Fruit fly (Drosophila melanogaster) whole organism: ENCODE measurements around the gene Syp.

ENCODE experiments used
- CG8478 ChIP-seq: fragments of >200 bp; optimal IDR thresholded peaks from 2 replicates; lab custom pipeline; 2018; ENCODE audit warnings: inconsistent platforms
- Dll ChIP-seq: fragments of >200 bp; optimal IDR thresholded peaks from 2 replicates; lab custom pipeline; 2017
- EcR ChIP-seq, 2 experiments: fragments of >200 bp; optimal IDR thresholded peaks; 2 replicates each; lab custom pipeline; 2017; ENCODE audit warnings: missing biosample characterization in 2 of 2, missing genetic modification characterization in 2 of 2, missing genetic modification reagents in 2 of 2
- pan ChIP-seq: fragments of >200 bp; optimal IDR thresholded peaks from 2 replicates; lab custom pipeline; 2017
- psq ChIP-seq: fragments of >200 bp; optimal IDR thresholded peaks from 2 replicates; lab custom pipeline; 2017
- usp ChIP-seq: fragments of >200 bp; optimal IDR thresholded peaks from 2 replicates; lab custom pipeline; 2017; ENCODE audit warnings: missing biosample characterization, missing genetic modification characterization, mixed read lengths

Gene Syp

DNA sequence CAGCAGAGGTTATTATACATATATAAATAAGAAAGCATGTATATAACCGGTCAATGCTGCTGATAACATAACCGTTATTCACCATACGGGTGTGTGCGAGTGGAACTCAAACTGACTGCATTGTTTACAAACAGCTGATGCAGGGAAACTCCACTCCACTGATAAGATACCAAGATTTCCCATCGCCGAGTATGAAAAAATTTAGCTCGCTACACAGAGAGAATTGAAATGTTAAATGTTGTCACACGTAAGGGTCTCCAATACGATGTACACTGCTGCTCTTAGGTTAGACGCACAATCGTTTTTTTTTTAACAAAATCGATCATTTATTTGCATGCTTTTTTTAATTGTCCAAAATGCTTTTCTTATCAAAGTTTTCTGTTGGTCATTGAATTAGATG, 77.1 kb downstream of the Syp start:
- no peak for TF ChIP-seq psq (lab: Kevin White, UChicago)
- no peak for TF ChIP-seq CG8478 (lab: Kevin White, UChicago)
- no peak for TF ChIP-seq Dll (lab: Kevin White, UChicago)
- no peak for TF ChIP-seq EcR (GFP tag; optimal IDR thresholded peaks at IDR 0.05; lab: Kevin White, UChicago)
- TF ChIP-seq pan (lab: Kevin White, UChicago), result no peak
- TF ChIP-seq usp (GFP tag; lab: Kevin White, UChicago), result no peak

dm6 chr3R:20834770-20835183, 78.2 kb downstream of the Syp start:
- TF ChIP-seq CG8478 (lab: Kevin White, UChicago), result no peak

DNA sequence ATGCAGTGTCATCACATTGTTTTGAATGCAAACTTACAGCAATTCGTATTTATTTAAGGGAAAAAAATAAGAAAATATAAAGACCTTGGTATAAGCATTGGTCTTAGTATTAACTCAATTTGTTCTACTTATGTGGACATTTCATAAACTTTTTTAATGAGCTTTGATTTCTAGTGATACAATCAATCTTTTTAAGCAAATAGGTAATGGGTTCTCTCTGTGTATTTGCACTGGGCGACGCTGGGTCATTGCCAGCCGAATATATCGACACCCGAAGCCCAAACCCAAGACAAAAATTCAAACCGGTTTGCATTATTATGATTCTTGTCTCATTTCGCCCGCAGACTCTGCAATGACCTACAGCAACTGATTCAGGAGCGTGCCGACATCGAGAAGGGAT, 79.0 kb downstream of the Syp start:
- TF ChIP-seq pan (lab: Kevin White, UChicago), result no peak
- no peak for TF ChIP-seq psq (lab: Kevin White, UChicago)
- no peak for TF ChIP-seq CG8478 (lab: Kevin White, UChicago)
- no peak for TF ChIP-seq Dll (lab: Kevin White, UChicago)
- TF ChIP-seq usp (GFP tag; lab: Kevin White, UChicago), result no peak
- no peak for TF ChIP-seq EcR (GFP tag; optimal IDR thresholded peaks at IDR 0.05; lab: Kevin White, UChicago)

dm6 chr3R:20836257-20836856, 79.8 kb downstream of the Syp start:
- TF ChIP-seq pan (lab: Kevin White, UChicago) (no peak), usp (GFP tag; lab: Kevin White, UChicago) (no peak), CG8478 (lab: Kevin White, UChicago) (no peak), Dll (lab: Kevin White, UChicago) (no peak), psq (lab: Kevin White, UChicago) (no peak), EcR (GFP tag; optimal IDR thresholded peaks at IDR 0.05; lab: Kevin White, UChicago) (no peak)

DNA sequence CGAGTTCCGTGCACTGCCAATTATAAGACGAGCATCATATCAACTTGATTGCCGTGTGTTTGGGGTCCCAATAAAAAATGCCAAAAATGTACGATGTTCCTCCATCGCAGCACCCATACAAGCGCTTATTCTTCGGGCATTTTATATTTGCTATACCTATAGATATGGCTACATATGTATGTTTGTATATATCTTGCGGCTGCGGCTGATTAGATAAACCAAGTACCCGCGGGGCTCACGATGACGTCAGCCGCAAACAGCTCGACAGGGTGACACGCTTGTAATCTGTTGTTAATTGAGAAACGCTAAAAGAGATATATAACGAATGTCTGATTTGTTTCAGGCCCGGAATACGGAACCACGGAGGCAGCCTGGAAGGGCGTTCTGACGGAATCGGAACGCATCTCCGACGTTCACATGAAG, 80.7 kb downstream of the Syp start:
- TF ChIP-seq pan (lab: Kevin White, UChicago) (no peak), Dll (lab: Kevin White, UChicago) (no peak), EcR (GFP tag; optimal IDR thresholded peaks at IDR 0.05; lab: Kevin White, UChicago) (no peak), CG8478 (lab: Kevin White, UChicago) (no peak), psq (lab: Kevin White, UChicago) (no peak), usp (GFP tag; lab: Kevin White, UChicago) (no peak)

dm6 chr3R:20838787-20839186, 82.3 kb downstream of the Syp start:
- TF ChIP-seq CG8478 (lab: Kevin White, UChicago), result no peak
- no peak for TF ChIP-seq EcR (GFP tag; optimal IDR thresholded peaks at IDR 0.05; lab: Kevin White, UChicago)
- TF ChIP-seq psq (lab: Kevin White, UChicago), result no peak
- no peak for TF ChIP-seq pan (lab: Kevin White, UChicago)

DNA sequence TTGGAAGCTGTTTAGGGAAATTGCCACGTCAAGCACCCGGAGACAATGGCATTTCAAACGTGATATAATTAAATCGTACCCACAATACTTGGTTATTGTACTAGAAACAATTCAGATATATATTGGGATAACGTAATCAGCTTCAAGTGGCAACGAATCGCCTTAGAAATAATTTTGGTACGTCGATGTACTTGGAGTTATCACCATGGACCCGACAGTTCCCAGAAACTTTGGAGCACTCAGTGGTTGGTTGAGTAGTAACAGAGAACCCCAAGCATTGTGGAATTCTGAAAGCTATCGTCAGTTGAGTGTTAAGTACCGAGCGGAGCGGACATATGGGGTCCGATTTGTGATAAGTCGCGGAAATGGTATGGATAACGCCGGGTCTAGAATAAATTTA, 85.3 kb downstream of the Syp start, which contains the start of gene CG15695:
Gene CG15695 (plus strand): TSS at position 301 of the 400 bp plus-strand sequence.
- TF ChIP-seq pan (lab: Kevin White, UChicago), result no peak
- TF ChIP-seq Dll (lab: Kevin White, UChicago), result no peak

DNA sequence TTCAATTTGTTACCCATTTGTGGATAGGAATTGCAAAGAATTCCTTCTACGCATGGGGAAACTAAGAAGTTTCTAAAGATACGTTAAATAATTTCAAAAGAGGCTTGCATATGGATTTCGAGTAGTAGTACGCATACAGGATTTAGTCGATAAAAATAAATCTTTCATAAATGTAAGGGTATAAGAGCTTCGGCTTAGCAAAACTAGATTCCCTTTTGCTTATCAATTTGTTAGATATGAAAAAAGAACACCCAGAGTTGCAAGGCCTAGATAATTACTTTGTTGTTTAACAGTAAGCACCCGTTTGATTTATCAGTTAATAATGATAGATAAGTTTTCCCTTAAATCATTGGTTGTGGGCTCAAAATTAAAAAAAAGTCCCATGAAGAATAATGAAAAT, 89.0 kb downstream of the Syp start:
- TF ChIP-seq usp (GFP tag; lab: Kevin White, UChicago) (no peak), pan (lab: Kevin White, UChicago) (no peak), psq (lab: Kevin White, UChicago) (no peak), EcR (GFP tag; optimal IDR thresholded peaks at IDR 0.05; lab: Kevin White, UChicago) (no peak), CG8478 (lab: Kevin White, UChicago) (no peak), Dll (lab: Kevin White, UChicago) (no peak)

DNA sequence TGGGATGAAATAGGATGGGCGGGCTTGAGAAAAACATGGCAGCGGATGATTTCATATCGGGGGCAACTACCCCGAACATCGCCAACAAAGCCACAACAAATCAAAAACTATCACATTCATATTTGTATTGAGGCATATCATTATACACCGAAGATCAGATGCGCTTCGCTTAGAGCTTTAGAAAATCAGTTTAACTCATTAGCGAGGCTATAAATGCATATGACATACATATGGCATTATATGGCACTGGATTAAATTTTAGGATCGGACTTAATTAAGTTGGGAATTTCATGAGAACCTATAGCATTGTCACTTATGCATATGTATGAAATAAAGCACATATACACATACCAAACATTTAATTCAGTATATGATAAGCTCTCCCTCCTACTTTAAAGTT, 89.8 kb downstream of the Syp start:
- no peak for TF ChIP-seq EcR (GFP tag; optimal IDR thresholded peaks at IDR 0.05; lab: Kevin White, UChicago)
- no peak for TF ChIP-seq usp (GFP tag; lab: Kevin White, UChicago)
- no peak for TF ChIP-seq Dll (lab: Kevin White, UChicago)
- no peak for TF ChIP-seq CG8478 (lab: Kevin White, UChicago)
- no peak for TF ChIP-seq pan (lab: Kevin White, UChicago)
- no peak for TF ChIP-seq psq (lab: Kevin White, UChicago)

DNA sequence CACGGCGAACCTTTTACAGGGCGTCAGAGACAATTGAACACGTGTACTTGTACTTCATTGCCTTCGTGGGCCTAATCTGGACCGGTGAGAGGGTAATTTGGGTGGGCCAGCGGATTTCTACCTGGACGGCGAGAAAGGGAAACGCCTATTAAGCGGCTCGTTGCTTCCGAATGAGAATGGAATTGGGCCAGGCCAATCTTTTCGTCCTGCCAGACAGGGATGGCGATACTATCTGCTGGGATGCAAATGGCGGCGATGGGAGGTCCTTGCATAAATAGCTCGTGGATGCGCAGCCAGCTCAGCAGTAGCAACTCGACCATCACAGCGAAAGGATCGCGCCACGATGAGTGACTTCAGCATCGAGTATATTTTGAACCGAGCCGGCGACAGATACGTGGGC, 90.2 kb downstream of the Syp start, which contains the start of gene CG15696:
Gene CG15696 (plus strand): TSS at position 301 of the 400 bp plus-strand sequence.
- TF ChIP-seq psq (lab: Kevin White, UChicago), result no peak
- no peak for TF ChIP-seq usp (GFP tag; lab: Kevin White, UChicago)
- no peak for TF ChIP-seq Dll (lab: Kevin White, UChicago)
- TF ChIP-seq EcR (GFP tag; optimal IDR thresholded peaks at IDR 0.05; lab: Kevin White, UChicago), result no peak
- TF ChIP-seq CG8478 (lab: Kevin White, UChicago), result no peak
- no peak for TF ChIP-seq pan (lab: Kevin White, UChicago)

DNA sequence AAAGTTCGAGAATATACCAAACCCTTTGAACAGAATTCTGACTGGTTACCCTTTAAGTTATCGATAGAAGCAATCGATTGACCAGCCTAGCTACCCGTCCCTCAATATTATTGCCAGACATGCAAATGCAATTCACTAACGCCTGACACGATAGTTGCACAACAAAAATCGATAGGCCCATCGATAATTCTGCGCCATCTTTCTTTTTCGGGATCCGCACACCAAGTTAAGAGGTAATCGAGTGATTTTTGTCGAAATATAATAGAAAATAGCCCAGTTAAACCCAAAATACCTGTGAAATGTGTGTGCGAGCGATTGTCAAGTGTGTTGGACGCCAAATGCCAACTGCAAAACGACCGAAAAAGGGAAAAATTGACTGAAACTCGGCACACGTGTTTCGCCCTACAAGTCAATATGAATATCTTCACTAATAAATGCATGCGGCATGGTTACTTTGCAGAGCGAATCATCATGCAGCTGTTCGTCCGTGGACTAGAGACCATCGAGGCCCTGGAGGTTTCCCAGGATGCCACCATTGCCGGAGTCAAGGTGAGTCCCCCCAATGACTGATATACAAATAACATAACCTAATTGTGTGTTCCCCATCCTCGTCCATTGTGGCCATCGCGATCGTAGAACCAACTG, 94.0 kb downstream of the Syp start, which contains the start of gene RpS30:
Gene RpS30 (plus strand): TSS at position 122 of the 645 bp plus-strand sequence.
- TF ChIP-seq usp (GFP tag; lab: Kevin White, UChicago) (no peak), pan (lab: Kevin White, UChicago) (no peak), psq (lab: Kevin White, UChicago) (no peak), Dll (lab: Kevin White, UChicago) (no peak), EcR (GFP tag; optimal IDR thresholded peaks at IDR 0.05; lab: Kevin White, UChicago) (no peak), CG8478 (lab: Kevin White, UChicago) (no peak)
